Worm (Caenorhabditis elegans): ENCODE measurements around the gene srb-13.

- no peak for TF ChIP-seq pha-4 (tag; optimal IDR thresholded peaks at IDR 0.05)
- no peak for TF ChIP-seq ceh-24 (tag; optimal IDR thresholded peaks at IDR 0.05)
- no peak for TF ChIP-seq rnt-1 (tag; optimal IDR thresholded peaks at IDR 0.05)
- TF ChIP-seq C38D4.7 (GFP tag; optimal IDR thresholded peaks at IDR 0.05), result no peak
These were observed 41.7 kb downstream of the srb-13 start, which contains the start of gene srsy-1 for ce11 chrII:5115733-5116132.
